Fruit fly (Drosophila melanogaster) whole organism, embryonic: Measurements from ENCODE around the gene Grip128.

ENCODE experiments used
- Adf1 ChIP-seq: fragments of 200-800 bp; sonication (Bioruptor generic); IDR thresholded peaks from 2 replicates; pipeline ENCODE4 v1.3.6; 2022; ENCODE audit warnings: missing biosample characterization, missing genetic modification characterization
- CG13775 ChIP-seq: fragments of 200-800 bp; sonication (Bioruptor generic); optimal IDR thresholded peaks from 3 replicates; lab custom pipeline; 2017; ENCODE audit warnings: missing biosample characterization, mild to moderate bottlenecking, missing genetic modification characterization
- CG15073 ChIP-seq: fragments of 200-800 bp; sonication (Bioruptor generic); optimal IDR thresholded peaks from 2 replicates; lab custom pipeline; 2016; ENCODE audit warnings: missing biosample characterization, missing genetic modification characterization
- CG34224 ChIP-seq: fragments of 200-800 bp; sonication (Bioruptor generic); IDR thresholded peaks from 3 replicates; pipeline ENCODE4 v1.3.6; 2022; ENCODE audit warnings: missing biosample characterization, missing genetic modification characterization; ENCODE audit not compliant: partially characterized antibody
- CG4707 ChIP-seq: fragments of 200-800 bp; sonication (Bioruptor generic); optimal IDR thresholded peaks from 2 replicates; lab custom pipeline; 2018; ENCODE audit warnings: missing biosample characterization, mild to moderate bottlenecking, missing genetic modification characterization, moderate library complexity
- CG7271 ChIP-seq: fragments of 200-800 bp; sonication (Bioruptor generic); optimal IDR thresholded peaks from 2 replicates; lab custom pipeline; 2018; ENCODE audit warnings: missing biosample characterization, mild to moderate bottlenecking, missing genetic modification characterization, moderate library complexity
- CG8359 ChIP-seq: fragments of 200-800 bp; sonication (Bioruptor generic); optimal IDR thresholded peaks from 2 replicates; lab custom pipeline; 2017; ENCODE audit warnings: missing biosample characterization, mild to moderate bottlenecking, missing genetic modification characterization, borderline replicate concordance
- CG8388 ChIP-seq: fragments of 200-800 bp; sonication (Bioruptor generic); optimal IDR thresholded peaks from 2 replicates; lab custom pipeline; 2019; ENCODE audit warnings: missing biosample characterization, mild to moderate bottlenecking, missing genetic modification characterization, moderate library complexity
- ERR ChIP-seq: fragments of 200-800 bp; sonication (Bioruptor generic); optimal IDR thresholded peaks from 2 replicates; lab custom pipeline; 2016; ENCODE audit warnings: missing biosample characterization, missing genetic modification characterization
- ac ChIP-seq: fragments of 200-800 bp; sonication (Bioruptor generic); optimal IDR thresholded peaks from 3 replicates; lab custom pipeline; 2017; ENCODE audit warnings: missing biosample characterization, mild to moderate bottlenecking, missing genetic modification characterization
- dan ChIP-seq: fragments of 200-800 bp; sonication (Bioruptor generic); IDR thresholded peaks from 2 replicates; pipeline ENCODE4 v1.3.6; 2022; ENCODE audit warnings: missing biosample characterization, missing genetic modification characterization
- fru ChIP-seq: fragments of >200 bp; optimal IDR thresholded peaks from 2 replicates; lab custom pipeline; 2017
- sr ChIP-seq: fragments of 200-800 bp; sonication (Bioruptor generic); IDR thresholded peaks from 3 replicates; pipeline ENCODE4 v1.3.6; 2022; ENCODE audit warnings: missing biosample characterization, missing genetic modification characterization

DNA sequence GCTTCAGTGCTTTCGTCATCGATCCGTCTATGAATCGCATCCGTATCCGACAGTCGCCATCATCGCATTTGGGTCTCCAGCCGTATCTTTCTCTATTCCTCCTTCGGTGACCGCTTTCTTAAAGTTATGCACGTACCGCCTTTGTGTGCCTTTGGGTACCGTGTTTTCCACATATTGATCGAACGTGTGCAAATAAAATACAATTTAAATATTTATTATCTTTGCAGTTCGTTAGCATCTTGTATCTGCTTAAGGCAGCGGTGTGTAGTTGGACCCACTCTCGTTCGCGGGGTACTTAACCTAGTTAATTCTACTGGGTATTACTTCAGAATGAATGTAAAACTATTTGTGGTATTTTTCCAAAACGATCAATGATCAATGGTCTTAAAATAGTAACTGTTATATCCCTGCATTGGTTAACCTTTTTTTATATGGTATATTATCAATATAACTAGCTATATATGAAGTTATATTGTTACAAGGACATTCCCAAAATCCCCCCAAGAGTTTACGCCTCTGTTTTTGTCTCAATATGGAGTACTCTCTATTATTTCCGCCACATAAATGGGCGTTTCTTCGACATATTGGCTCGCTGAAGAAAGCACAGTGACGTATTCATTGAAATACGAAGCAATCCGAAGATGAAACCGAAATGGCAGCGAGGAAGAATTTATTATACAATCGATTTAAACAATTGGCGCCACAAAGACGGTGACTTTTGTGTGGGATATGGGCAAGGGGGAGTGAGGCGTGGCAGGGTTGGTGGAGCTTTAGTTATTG is 23.9 kb upstream of the Grip128 start:
- TF ChIP-seq CG15073 (GFP tag; lab: Kevin White, UChicago) (no peak), CG34224 (GFP tag; lab: Robert Waterston, UW) (no peak), sr (no peak), dan (no peak), CG4707 (GFP tag; lab: Kevin White, UChicago) (no peak), CG8388 (no peak), Adf1 (GFP tag; lab: Robert Waterston, UW) (no peak), ac (GFP tag; lab: Kevin White, UChicago) (no peak), CG8359 (GFP tag; lab: Kevin White, UChicago) (no peak), CG7271 (tag; lab: Kevin White, UChicago) (no peak), CG13775 (GFP tag; lab: Kevin White, UChicago) (no peak), ERR (no peak), fru (lab: Kevin White, UChicago) (no peak)
